Worm (Caenorhabditis elegans): ENCODE data around the gene egl-27.

Gene egl-27

ce11 chrII:6842651-6843118, 7.9 kb downstream of the egl-27 start (continued):
- peak; percentile 94 for TF ChIP-seq cey-2 (tag; optimal IDR thresholded peaks at IDR 0.05; ENCODE audit: borderline replicate concordance, insufficient read depth)
- TF ChIP-seq F26F4.8 (GFP tag; conservative IDR thresholded peaks at IDR 0.05) = no peak
- no peak for TF ChIP-seq F10B5.3 (tag; optimal IDR thresholded peaks at IDR 0.05)
- no peak for TF ChIP-seq Y48G9A.11 (GFP tag; IDR thresholded peaks at IDR 0.05)
- no peak for TF ChIP-seq F37D6.2 (tag; optimal IDR thresholded peaks at IDR 0.05)
- TF ChIP-seq T26A8.4 (GFP tag; IDR thresholded peaks at IDR 0.05) = peak; percentile 48
- TF ChIP-seq nhr-102 (tag; optimal IDR thresholded peaks at IDR 0.05) = peak; percentile 95
- peak; percentile 11 for TF ChIP-seq dpl-1 (GFP tag; optimal IDR thresholded peaks at IDR 0.05)
- no peak for TF ChIP-seq attf-4 (tag; optimal IDR thresholded peaks at IDR 0.05)
- TF ChIP-seq gei-8 (GFP tag; optimal IDR thresholded peaks at IDR 0.05) = peak; percentile 72
- TF ChIP-seq egl-43 (GFP tag; IDR thresholded peaks at IDR 0.05) = no peak
- TF ChIP-seq nhr-11 (tag; optimal IDR thresholded peaks at IDR 0.05) = peak; percentile 9
- no peak for TF ChIP-seq mxl-2 (GFP tag; conservative IDR thresholded peaks at IDR 0.05)
- peak; percentile 99 for TF ChIP-seq nhr-28 (tag; optimal IDR thresholded peaks at IDR 0.05)
- TF ChIP-seq zip-2 (tag; optimal IDR thresholded peaks at IDR 0.05) = peak; percentile 36
- TF ChIP-seq aha-1 (tag) = peak; percentile 97
- peak; percentile 97 for TF ChIP-seq hlh-30 (tag; optimal IDR thresholded peaks at IDR 0.05; ENCODE audit: insufficient read depth)
- TF ChIP-seq duxl-1 (tag; optimal IDR thresholded peaks at IDR 0.05; ENCODE audit: poor library complexity) = peak; percentile 1
- TF ChIP-seq nhr-6 (tag; optimal IDR thresholded peaks at IDR 0.05) = peak; percentile 96
- no peak for TF ChIP-seq Y75B8A.6 (GFP tag; IDR thresholded peaks at IDR 0.05)
- TF ChIP-seq R02D3.7 (tag; optimal IDR thresholded peaks at IDR 0.05) = no peak
- TF ChIP-seq dmd-6 (GFP tag; IDR thresholded peaks at IDR 0.05) = peak; percentile 99
- TF ChIP-seq daf-8 (GFP tag; IDR thresholded peaks at IDR 0.05) = no peak
- TF ChIP-seq ZK546.5 (tag; optimal IDR thresholded peaks at IDR 0.05) = no peak
- peak; percentile 92 for TF ChIP-seq nhr-10 (tag; optimal IDR thresholded peaks at IDR 0.05)
- peak; percentile 58 for TF ChIP-seq lin-38 (GFP tag; IDR thresholded peaks at IDR 0.05)
- peak; percentile 94 to 97 for TF ChIP-seq mdl-1 (tag; optimal IDR thresholded peaks at IDR 0.05)
- peak; percentile 48 for TF ChIP-seq nhr-25 (tag; optimal IDR thresholded peaks at IDR 0.05; ENCODE audit: borderline replicate concordance, insufficient read depth)
- TF ChIP-seq ZK337.2 (GFP tag; IDR thresholded peaks at IDR 0.05) = no peak
- TF ChIP-seq daf-12 (tag; optimal IDR thresholded peaks at IDR 0.05) = no peak
- peak; percentile 96 for TF ChIP-seq egl-27 (tag; optimal IDR thresholded peaks at IDR 0.05)
- peak; percentile 75; the same call in 1 of the 2 replicates for TF ChIP-seq arid-1 (GFP tag; conservative IDR thresholded peaks at IDR 0.05)
- TF ChIP-seq hif-1 (tag; optimal IDR thresholded peaks at IDR 0.05) = no peak
- peak; percentile 94 for TF ChIP-seq mxl-3 (GFP tag; optimal IDR thresholded peaks at IDR 0.05)
- TF ChIP-seq zip-11 (GFP tag; IDR thresholded peaks at IDR 0.05) = no peak
- peak; percentile 44 for TF ChIP-seq spr-1 (tag; optimal IDR thresholded peaks at IDR 0.05)
- TF ChIP-seq tag-97 (GFP tag; IDR thresholded peaks at IDR 0.05) = no peak
- peak; percentile 84 for TF ChIP-seq mep-1 (tag; optimal IDR thresholded peaks at IDR 0.05)
- TF ChIP-seq ceh-82 (tag; optimal IDR thresholded peaks at IDR 0.05) = no peak
- peak; percentile 28 to 85 for TF ChIP-seq daf-16 (GFP tag; optimal IDR thresholded peaks at IDR 0.05)
- TF ChIP-seq daf-16 (tag; optimal IDR thresholded peaks at IDR 0.05) = peak; percentile 93
- peak; percentile 99 for TF ChIP-seq pqm-1 (tag; optimal IDR thresholded peaks at IDR 0.05)
- no peak for TF ChIP-seq zag-1 (tag; optimal IDR thresholded peaks at IDR 0.05)
- peak; percentile 67 for TF ChIP-seq ceh-28 (tag; optimal IDR thresholded peaks at IDR 0.05)
- TF ChIP-seq zfp-3 (GFP tag; conservative IDR thresholded peaks at IDR 0.05) = 0 out of 2 replicates have a peak, but pooled peaks have one; percentile 49
- TF ChIP-seq Y5F2A.4 (GFP tag; optimal IDR thresholded peaks at IDR 0.05) = no peak
- peak; percentile 69 for TF ChIP-seq mes-2 (tag; optimal IDR thresholded peaks at IDR 0.05; ENCODE audit: poor library complexity, severe bottlenecking)
- TF ChIP-seq unc-62 (GFP tag; optimal IDR thresholded peaks at IDR 0.05 in 1 of 2) = peak in 1 of 2 experiments; percentile 99
- TF ChIP-seq unc-62 (tag; optimal IDR thresholded peaks at IDR 0.05) = no peak
- peak; percentile 89 for TF ChIP-seq ceh-20 (GFP tag; IDR thresholded peaks at IDR 0.05)

Measured in whole organism, L4 larva.